Fruit fly (Drosophila melanogaster) whole organism, embryonic: ENCODE results near the gene CG5510.

ENCODE experiments used
- Abd-B ChIP-seq: fragments of 200-800 bp; sonication (Bioruptor generic); optimal IDR thresholded peaks from 2 replicates; lab custom pipeline; 2018; ENCODE audit warnings: missing biosample characterization, mild to moderate bottlenecking, missing genetic modification characterization, moderate library complexity
- Aef1 ChIP-seq: fragments of 200-800 bp; sonication (Bioruptor generic); IDR thresholded peaks from 3 replicates; pipeline ENCODE4 v1.3.6; 2022; ENCODE audit warnings: missing biosample characterization, missing genetic modification characterization
- Asciz ChIP-seq: fragments of 200-800 bp; sonication (Bioruptor generic); optimal IDR thresholded peaks from 2 replicates; lab custom pipeline; 2017; ENCODE audit warnings: missing biosample characterization, mild to moderate bottlenecking, missing genetic modification characterization, missing genetic modification reagents
- B-H1 ChIP-seq: fragments of 200-800 bp; sonication (Bioruptor generic); IDR thresholded peaks from 3 replicates; pipeline ENCODE4 v1.3.6; 2022; ENCODE audit warnings: missing biosample characterization, missing genetic modification characterization
- CG10209 ChIP-seq: fragments of 200-800 bp; sonication (Bioruptor generic); optimal IDR thresholded peaks from 3 replicates; lab custom pipeline; 2017; ENCODE audit warnings: missing biosample characterization, mild to moderate bottlenecking, missing genetic modification characterization, missing genetic modification reagents
- CG11093 ChIP-seq: fragments of 200-800 bp; sonication (Bioruptor generic); IDR thresholded peaks from 3 replicates; pipeline ENCODE4 v1.3.6; 2022; ENCODE audit warnings: missing biosample characterization, missing genetic modification characterization
- CG11504 ChIP-seq: fragments of 200-800 bp; sonication (Bioruptor generic); optimal IDR thresholded peaks from 3 replicates; lab custom pipeline; 2019; ENCODE audit warnings: missing biosample characterization, mild to moderate bottlenecking, missing genetic modification characterization, moderate library complexity
- CG12236 ChIP-seq: fragments of 200-800 bp; sonication (Bioruptor generic); optimal IDR thresholded peaks from 2 replicates; lab custom pipeline; 2016; ENCODE audit warnings: missing biosample characterization, missing genetic modification characterization
- CG12659 ChIP-seq: fragments of 200-800 bp; sonication (Bioruptor generic); optimal IDR thresholded peaks from 3 replicates; lab custom pipeline; 2017; ENCODE audit warnings: mild to moderate bottlenecking, missing biosample characterization, missing genetic modification reagents, missing genetic modification characterization
- CG12942 ChIP-seq: fragments of 200-800 bp; sonication (Bioruptor generic); optimal IDR thresholded peaks from 3 replicates; lab custom pipeline; 2016; ENCODE audit warnings: missing biosample characterization, missing genetic modification characterization
- CG13296 ChIP-seq: fragments of 200-800 bp; sonication (Bioruptor generic); optimal IDR thresholded peaks from 3 replicates; lab custom pipeline; 2018; ENCODE audit warnings: missing biosample characterization, mild to moderate bottlenecking, missing genetic modification characterization
- CG14710 ChIP-seq: fragments of 200-800 bp; sonication (Bioruptor generic); optimal IDR thresholded peaks from 3 replicates; lab custom pipeline; 2019; ENCODE audit warnings: missing biosample characterization, mild to moderate bottlenecking, missing genetic modification characterization, moderate library complexity
- CG18262 ChIP-seq: fragments of 200-800 bp; optimal IDR thresholded peaks from 3 replicates; lab custom pipeline; 2019; ENCODE audit warnings: missing biosample characterization, mild to moderate bottlenecking, missing genetic modification characterization, moderate library complexity
- CG2712 ChIP-seq: fragments of 200-800 bp; optimal IDR thresholded peaks from 3 replicates; lab custom pipeline; 2019; ENCODE audit warnings: missing biosample characterization, mild to moderate bottlenecking, missing genetic modification characterization, moderate library complexity
- CG31224 ChIP-seq: fragments of 200-800 bp; sonication (Bioruptor generic); IDR thresholded peaks from 2 replicates; pipeline ENCODE4 v1.3.6; 2022; ENCODE audit warnings: missing biosample characterization, missing genetic modification characterization
- CG31365 ChIP-seq: fragments of 200-800 bp; sonication (Bioruptor generic); optimal IDR thresholded peaks from 2 replicates; lab custom pipeline; 2018; ENCODE audit warnings: missing biosample characterization, mild to moderate bottlenecking, missing genetic modification characterization
- CG31441 ChIP-seq: fragments of 200-800 bp; sonication (Bioruptor generic); IDR thresholded peaks from 2 replicates; pipeline ENCODE4 v1.3.6; 2022; ENCODE audit warnings: missing biosample characterization, missing genetic modification characterization
- CG34422 ChIP-seq: fragments of 200-800 bp; sonication (Bioruptor generic); IDR thresholded peaks from 3 replicates; pipeline ENCODE4 v1.3.6; 2022; ENCODE audit warnings: missing biosample characterization, missing genetic modification characterization
- CG3838 ChIP-seq: fragments of 200-800 bp; sonication (Bioruptor generic); optimal IDR thresholded peaks from 3 replicates; lab custom pipeline; 2016; ENCODE audit warnings: missing biosample characterization, missing genetic modification characterization
- CG3847 ChIP-seq: fragments of 200-800 bp; sonication (Bioruptor generic); IDR thresholded peaks from 2 replicates; pipeline ENCODE4 v1.3.6; 2022; ENCODE audit warnings: missing biosample characterization, missing genetic modification characterization
- CG6175 ChIP-seq: fragments of 200-800 bp; sonication (Bioruptor generic); IDR thresholded peaks from 3 replicates; pipeline ENCODE4 v1.3.6; 2022; ENCODE audit warnings: missing biosample characterization, missing genetic modification characterization
- CG6765 ChIP-seq: fragments of 200-800 bp; sonication (Bioruptor generic); optimal IDR thresholded peaks from 3 replicates; lab custom pipeline; 2017; ENCODE audit warnings: missing biosample characterization, mild to moderate bottlenecking, missing genetic modification characterization
- CG7556 ChIP-seq: fragments of 200-800 bp; sonication (Bioruptor generic); optimal IDR thresholded peaks from 2 replicates; lab custom pipeline; 2017; ENCODE audit warnings: missing biosample characterization, mild to moderate bottlenecking, missing genetic modification characterization
- CG7786 ChIP-seq: fragments of 200-800 bp; sonication (Bioruptor generic); optimal IDR thresholded peaks from 2 replicates; lab custom pipeline; 2016; ENCODE audit warnings: missing biosample characterization, missing genetic modification characterization
- CG8924 ChIP-seq: fragments of 200-800 bp; optimal IDR thresholded peaks from 3 replicates; lab custom pipeline; 2019; ENCODE audit warnings: missing biosample characterization, mild to moderate bottlenecking, missing genetic modification characterization, moderate library complexity
- CG9437 ChIP-seq: fragments of 200-800 bp; sonication (Bioruptor generic); optimal IDR thresholded peaks from 2 replicates; lab custom pipeline; 2018; ENCODE audit warnings: missing biosample characterization, mild to moderate bottlenecking, missing genetic modification characterization
- CG9797 ChIP-seq: fragments of 200-800 bp; sonication (Bioruptor generic); optimal IDR thresholded peaks from 3 replicates; lab custom pipeline; 2018; ENCODE audit warnings: missing biosample characterization, mild to moderate bottlenecking, missing genetic modification characterization
- Fer1 ChIP-seq: fragments of 200-800 bp; sonication (Bioruptor generic); optimal IDR thresholded peaks from 2 replicates; lab custom pipeline; 2017; ENCODE audit warnings: missing biosample characterization, mild to moderate bottlenecking, missing genetic modification characterization
- MESR4 ChIP-seq: fragments of 200-800 bp; sonication (Bioruptor generic); optimal IDR thresholded peaks from 2 replicates; lab custom pipeline; 2018; ENCODE audit warnings: missing biosample characterization, mild to moderate bottlenecking, missing genetic modification characterization, moderate library complexity
- PHDP ChIP-seq: fragments of 200-800 bp; sonication (Bioruptor generic); optimal IDR thresholded peaks from 3 replicates; lab custom pipeline; 2018; ENCODE audit warnings: missing biosample characterization, mild to moderate bottlenecking, missing genetic modification characterization, moderate library complexity
- Sox100B ChIP-seq: fragments of 200-800 bp; sonication (Bioruptor generic); optimal IDR thresholded peaks from 3 replicates; lab custom pipeline; 2018; ENCODE audit warnings: missing biosample characterization, mild to moderate bottlenecking, missing genetic modification characterization
- chm ChIP-seq: fragments of 200-800 bp; sonication (Bioruptor generic); IDR thresholded peaks from 2 replicates; pipeline ENCODE4 v1.3.6; 2022; ENCODE audit warnings: missing biosample characterization, missing genetic modification characterization
- ci ChIP-seq: fragments of 200-800 bp; sonication (Bioruptor generic); IDR thresholded peaks from 3 replicates; pipeline ENCODE4 v1.3.6; 2022; ENCODE audit warnings: missing biosample characterization, missing genetic modification characterization
- corto ChIP-seq: fragments of 200-800 bp; sonication (Bioruptor generic); optimal IDR thresholded peaks from 2 replicates; lab custom pipeline; 2016; ENCODE audit warnings: missing biosample characterization, mild to moderate bottlenecking, missing genetic modification characterization, moderate library complexity
- danr ChIP-seq: fragments of 200-800 bp; sonication (Bioruptor generic); IDR thresholded peaks from 2 replicates; pipeline ENCODE4 v1.3.6; 2022; ENCODE audit warnings: missing biosample characterization, missing genetic modification characterization
- dati ChIP-seq: fragments of 200-800 bp; sonication (Bioruptor generic); IDR thresholded peaks from 2 replicates; pipeline ENCODE4 v1.3.6; 2022; ENCODE audit warnings: missing biosample characterization, missing genetic modification characterization
- disco-r ChIP-seq: fragments of 200-800 bp; sonication (Bioruptor generic); optimal IDR thresholded peaks from 2 replicates; lab custom pipeline; 2016; ENCODE audit warnings: missing biosample characterization, missing genetic modification characterization
- dmrt99B ChIP-seq: fragments of 200-800 bp; sonication (Bioruptor generic); optimal IDR thresholded peaks from 2 replicates; lab custom pipeline; 2018; ENCODE audit warnings: missing biosample characterization, mild to moderate bottlenecking, missing genetic modification characterization, moderate library complexity
- dysf ChIP-seq: fragments of 200-800 bp; sonication (Bioruptor generic); IDR thresholded peaks from 3 replicates; pipeline ENCODE4 v1.3.6; 2022; ENCODE audit warnings: missing biosample characterization, missing genetic modification characterization
- ewg ChIP-seq: fragments of 200-800 bp; sonication (Bioruptor generic); optimal IDR thresholded peaks from 3 replicates; lab custom pipeline; 2017; ENCODE audit warnings: mild to moderate bottlenecking, missing biosample characterization, missing genetic modification reagents, missing genetic modification characterization
- pho ChIP-seq: fragments of 200-800 bp; sonication (Bioruptor generic); optimal IDR thresholded peaks from 2 replicates; lab custom pipeline; 2016; ENCODE audit warnings: missing biosample characterization, missing genetic modification characterization
- phol ChIP-seq: fragments of 200-800 bp; sonication (Bioruptor generic); optimal IDR thresholded peaks from 3 replicates; lab custom pipeline; 2018; ENCODE audit warnings: missing biosample characterization, mild to moderate bottlenecking, missing genetic modification characterization, moderate library complexity
- prd ChIP-seq, 3 experiments: fragments of >200 bp in 2 of 3; fragments of 200-800 bp in 1 of 3; sonication (Bioruptor generic) in 1 of 3; optimal IDR thresholded peaks in 2 of 3; IDR thresholded peaks in 1 of 3; 2 replicates in 2 of 3; 3 replicates in 1 of 3; pipeline versions ENCODE4 v1.3.6 to Lab custom; 2017 to 2022; ENCODE audit warnings: missing biosample characterization in 1 of 3, missing genetic modification characterization in 1 of 3
- schlank ChIP-seq: fragments of 200-800 bp; sonication (Bioruptor generic); optimal IDR thresholded peaks from 2 replicates; lab custom pipeline; 2018; ENCODE audit warnings: missing biosample characterization, mild to moderate bottlenecking, missing genetic modification characterization
- scrt ChIP-seq: fragments of 200-800 bp; sonication (Bioruptor generic); optimal IDR thresholded peaks from 2 replicates; lab custom pipeline; 2018; ENCODE audit warnings: missing biosample characterization, mild to moderate bottlenecking, missing genetic modification characterization, moderate library complexity
- slbo ChIP-seq: fragments of 200-800 bp; sonication (Bioruptor generic); IDR thresholded peaks from 2 replicates; pipeline ENCODE4 v1.3.6; 2022; ENCODE audit warnings: missing biosample characterization, missing genetic modification characterization
- sqz ChIP-seq: fragments of 200-800 bp; sonication (Bioruptor generic); optimal IDR thresholded peaks from 3 replicates; lab custom pipeline; 2018; ENCODE audit warnings: missing biosample characterization, mild to moderate bottlenecking, missing genetic modification characterization
- tup ChIP-seq: fragments of 200-800 bp; sonication (Bioruptor generic); optimal IDR thresholded peaks from 2 replicates; lab custom pipeline; 2016; ENCODE audit warnings: missing biosample characterization, mild to moderate bottlenecking, missing genetic modification characterization, moderate library complexity
- twi ChIP-seq: fragments of 200-800 bp; optimal IDR thresholded peaks from 2 replicates; lab custom pipeline; 2019; ENCODE audit warnings: missing biosample characterization, mild to moderate bottlenecking, missing genetic modification characterization, moderate library complexity
- wor ChIP-seq: fragments of 200-800 bp; sonication (Bioruptor generic); IDR thresholded peaks from 2 replicates; pipeline ENCODE4 v1.3.6; 2022; ENCODE audit warnings: missing biosample characterization, missing genetic modification characterization

CG5510 gene

dm6 chr3R:24205935-24206334 is 36.6 kb upstream of the CG5510 start (continued):
- TF ChIP-seq CG14710 (tag; lab: Kevin White, UChicago) (no peak), tup (GFP tag; lab: Kevin White, UChicago) (no peak), chm (no peak), CG8924 (tag; lab: Kevin White, UChicago) (peak; percentile 12), pho (GFP tag; lab: Kevin White, UChicago) (no peak), CG11504 (tag; lab: Kevin White, UChicago) (peak; percentile 78), prd (optimal IDR thresholded peaks at IDR 0.05; lab: Kevin White, UChicago) (no peak), prd (GFP tag; IDR thresholded peaks at IDR 0.05; lab: Robert Waterston, UW) (0 out of 3 replicates have a peak, but pooled peaks have one; percentile 20), dmrt99B (tag; lab: Kevin White, UChicago) (peak; percentile 74), CG34422 (GFP tag; lab: Robert Waterston, UW) (no peak), CG3838 (GFP tag; lab: Kevin White, UChicago) (no peak), CG18262 (tag; lab: Kevin White, UChicago) (peak; percentile 57), twi (no peak), dysf (0 out of 3 replicates have a peak, but pooled peaks have one; percentile 23), wor (GFP tag; lab: Robert Waterston, UW) (peak; percentile 26; the same call in 1 of the 2 replicates), CG7556 (GFP tag; lab: Kevin White, UChicago) (peak; percentile 34), CG10209 (GFP tag; lab: Kevin White, UChicago) (peak; percentile 17), CG11093 (GFP tag; lab: Robert Waterston, UW) (no peak), CG31365 (tag; lab: Kevin White, UChicago) (no peak), slbo (GFP tag; lab: Robert Waterston, UW) (0 out of 2 replicates have a peak, but pooled peaks have one; percentile 16), CG31224 (GFP tag; lab: Robert Waterston, UW) (0 out of 2 replicates have a peak, but pooled peaks have one; percentile 14), phol (peak; percentile 66), ci (GFP tag; lab: Robert Waterston, UW) (0 out of 3 replicates have a peak, but pooled peaks have one; percentile 13), CG2712 (peak; percentile 25), CG31441 (GFP tag; lab: Robert Waterston, UW) (peak; percentile 63; the same call in 1 of the 2 replicates), B-H1 (GFP tag; lab: Robert Waterston, UW) (no peak), Sox100B (GFP tag; lab: Kevin White, UChicago) (peak; percentile 73), CG6175 (GFP tag; lab: Robert Waterston, UW) (no peak), corto (GFP tag; lab: Kevin White, UChicago) (no peak), PHDP (tag; lab: Kevin White, UChicago) (peak; percentile 36), CG7786 (GFP tag; lab: Kevin White, UChicago) (no peak), MESR4 (GFP tag; lab: Kevin White, UChicago) (no peak), sqz (GFP tag; lab: Kevin White, UChicago) (no peak), CG9437 (GFP tag; lab: Kevin White, UChicago) (peak; percentile 51), ewg (GFP tag; lab: Kevin White, UChicago) (peak; percentile 31), Abd-B (GFP tag; lab: Kevin White, UChicago) (peak; percentile 1), danr (GFP tag; lab: Robert Waterston, UW) (no peak), CG12236 (GFP tag; lab: Kevin White, UChicago) (no peak), Fer1 (GFP tag; lab: Kevin White, UChicago) (no peak), CG9797 (GFP tag; lab: Kevin White, UChicago) (no peak), CG13296 (GFP tag; lab: Kevin White, UChicago) (no peak), dati (no peak), disco-r (GFP tag; lab: Kevin White, UChicago) (no peak), CG12942 (GFP tag; lab: Kevin White, UChicago) (no peak), scrt (GFP tag; lab: Kevin White, UChicago) (no peak), Asciz (GFP tag; lab: Kevin White, UChicago) (peak; percentile 47), CG12659 (GFP tag; lab: Kevin White, UChicago) (peak; percentile 27), CG3847 (no peak), schlank (tag; lab: Kevin White, UChicago) (no peak), Aef1 (GFP tag; lab: Robert Waterston, UW) (no peak), CG6765 (GFP tag; lab: Kevin White, UChicago) (no peak)
